Fruit fly (Drosophila melanogaster) whole organism, adult: ENCODE measurements around the gene Septin2.
A peak's percentile ranks its signal among the peaks of the same experiment; 100 is the strongest.

Experiments
- CG11617 ChIP-seq: fragments of 200-800 bp; sonication (Bioruptor generic); optimal IDR thresholded peaks from 2 replicates; lab custom pipeline; 2017; ENCODE audit warnings: mild to moderate bottlenecking, missing biosample characterization, missing genetic modification reagents, missing genetic modification characterization
- CG12768 ChIP-seq: fragments of 200-800 bp; sonication (Bioruptor generic); optimal IDR thresholded peaks from 2 replicates; lab custom pipeline; 2017; ENCODE audit warnings: missing biosample characterization, missing genetic modification characterization, mild to moderate bottlenecking, moderate library complexity, missing genetic modification reagents
- CG14711 ChIP-seq: fragments of 200-800 bp; sonication (Bioruptor generic); optimal IDR thresholded peaks from 2 replicates; lab custom pipeline; 2018; ENCODE audit warnings: missing biosample characterization, mild to moderate bottlenecking, missing genetic modification characterization, moderate library complexity
- CG1620 ChIP-seq: fragments of 200-800 bp; sonication (Bioruptor generic); optimal IDR thresholded peaks from 2 replicates; lab custom pipeline; 2016; ENCODE audit warnings: missing biosample characterization, missing genetic modification characterization
- CG33017 ChIP-seq: fragments of 200-800 bp; sonication (Bioruptor generic); optimal IDR thresholded peaks from 2 replicates; lab custom pipeline; 2018; ENCODE audit warnings: missing biosample characterization, mild to moderate bottlenecking, missing genetic modification characterization, moderate library complexity
- CG5204 ChIP-seq: fragments of 200-800 bp; sonication (Bioruptor generic); optimal IDR thresholded peaks from 2 replicates; lab custom pipeline; 2016; ENCODE audit warnings: missing biosample characterization, missing genetic modification characterization
- CG7045 ChIP-seq: fragments of 200-800 bp; sonication (Bioruptor generic); optimal IDR thresholded peaks from 2 replicates; lab custom pipeline; 2017; ENCODE audit warnings: missing biosample characterization, mild to moderate bottlenecking, missing genetic modification characterization
- CG7101 ChIP-seq: fragments of 200-800 bp; sonication (Bioruptor generic); optimal IDR thresholded peaks from 2 replicates; lab custom pipeline; 2018; ENCODE audit warnings: missing biosample characterization, mild to moderate bottlenecking, missing genetic modification characterization, moderate library complexity
- Clk ChIP-seq: fragments of 200-800 bp; sonication (Bioruptor generic); optimal IDR thresholded peaks from 2 replicates; lab custom pipeline; 2017; ENCODE audit warnings: missing biosample characterization, missing genetic modification characterization
- Crg-1 ChIP-seq: fragments of 200-800 bp; sonication (Bioruptor generic); optimal IDR thresholded peaks from 2 replicates; lab custom pipeline; 2016; ENCODE audit warnings: missing biosample characterization, missing genetic modification characterization
- Hr96 ChIP-seq: fragments of 200-800 bp; sonication (Bioruptor generic); optimal IDR thresholded peaks from 2 replicates; lab custom pipeline; 2016; ENCODE audit warnings: missing biosample characterization, missing genetic modification characterization
- Mnt ChIP-seq: fragments of 200-800 bp; sonication (Bioruptor generic); optimal IDR thresholded peaks from 2 replicates; lab custom pipeline; 2016; ENCODE audit warnings: missing biosample characterization, mild to moderate bottlenecking, missing genetic modification characterization
- bab1 ChIP-seq: fragments of 200-800 bp; sonication (Bioruptor generic); optimal IDR thresholded peaks from 3 replicates; lab custom pipeline; 2019; ENCODE audit warnings: missing biosample characterization, mild to moderate bottlenecking, missing genetic modification characterization, moderate library complexity
- cic ChIP-seq: fragments of 200-800 bp; sonication (Bioruptor generic); optimal IDR thresholded peaks from 2 replicates; lab custom pipeline; 2017; ENCODE audit warnings: missing biosample characterization, mild to moderate bottlenecking, missing genetic modification characterization, moderate library complexity
- cnc ChIP-seq, 2 experiments: fragments of >200 bp; optimal IDR thresholded peaks; 2 replicates each; lab custom pipeline; 2017
- kay ChIP-seq: fragments of 200-800 bp; sonication (Bioruptor generic); peaks from one replicate; lab custom pipeline; 2016; ENCODE audit warnings: missing biosample characterization, missing genetic modification characterization, borderline replicate concordance
- ovo ChIP-seq: fragments of 200-800 bp; sonication (Bioruptor generic); optimal IDR thresholded peaks from 2 replicates; lab custom pipeline; 2016; ENCODE audit warnings: missing biosample characterization, missing genetic modification characterization
- pad ChIP-seq: fragments of 200-800 bp; sonication (Bioruptor generic); optimal IDR thresholded peaks from 3 replicates; lab custom pipeline; 2017; ENCODE audit warnings: missing biosample characterization, missing genetic modification characterization, mild to moderate bottlenecking, moderate library complexity, missing genetic modification reagents
- tj ChIP-seq: fragments of 200-800 bp; sonication (Bioruptor generic); optimal IDR thresholded peaks from 3 replicates; lab custom pipeline; 2017; ENCODE audit warnings: missing biosample characterization, mild to moderate bottlenecking, missing genetic modification characterization, moderate library complexity
- toe ChIP-seq: fragments of 200-800 bp; sonication (Bioruptor generic); optimal IDR thresholded peaks from 2 replicates; lab custom pipeline; 2016; ENCODE audit warnings: missing biosample characterization, missing genetic modification characterization

Gene Septin2

DNA sequence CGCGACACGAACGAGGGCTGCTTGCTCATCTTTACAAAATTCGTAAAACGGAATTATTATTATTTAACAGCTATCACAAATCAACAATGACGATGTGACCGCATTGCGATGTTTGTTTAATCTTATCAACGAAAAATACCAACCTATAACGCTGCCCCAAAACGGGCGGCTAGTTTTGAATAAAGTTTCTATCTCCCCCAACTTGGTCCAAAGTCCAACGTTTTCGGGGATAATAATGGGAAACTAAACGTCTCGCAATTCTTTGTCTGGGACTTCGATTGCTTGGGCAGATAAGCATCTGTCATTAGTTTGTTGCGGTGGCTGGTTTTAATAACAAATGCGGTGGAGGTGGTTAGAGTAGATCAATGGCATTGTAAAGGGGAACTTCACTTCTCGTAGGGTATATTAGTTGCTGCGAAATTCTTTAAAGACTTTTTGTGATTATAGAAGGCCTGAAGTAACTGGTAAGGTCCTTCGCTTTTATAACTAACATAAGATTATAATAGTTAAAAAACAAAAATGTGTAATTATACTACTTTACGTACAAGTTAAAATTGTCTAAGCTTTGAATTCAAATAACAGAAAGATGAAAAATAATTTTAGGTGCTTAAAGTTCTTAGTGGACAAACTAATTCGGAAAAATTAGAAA lies 28.0 kb downstream of the Septin2 start, which contains the start of gene CG15922:
Gene CG15922, minus strand, starts transcription at position 262 of the 649 bp plus-strand sequence.
- TF ChIP-seq CG12768 (GFP tag; lab: Kevin White, UChicago) (peak; percentile 27), CG11617 (GFP tag; lab: Kevin White, UChicago) (peak; percentile 5), CG1620 (GFP tag; lab: Kevin White, UChicago) (peak; percentile 15), toe (GFP tag; lab: Kevin White, UChicago) (no peak), kay (peak; percentile 83), Hr96 (GFP tag; lab: Kevin White, UChicago) (peak; percentile 11)

DNA sequence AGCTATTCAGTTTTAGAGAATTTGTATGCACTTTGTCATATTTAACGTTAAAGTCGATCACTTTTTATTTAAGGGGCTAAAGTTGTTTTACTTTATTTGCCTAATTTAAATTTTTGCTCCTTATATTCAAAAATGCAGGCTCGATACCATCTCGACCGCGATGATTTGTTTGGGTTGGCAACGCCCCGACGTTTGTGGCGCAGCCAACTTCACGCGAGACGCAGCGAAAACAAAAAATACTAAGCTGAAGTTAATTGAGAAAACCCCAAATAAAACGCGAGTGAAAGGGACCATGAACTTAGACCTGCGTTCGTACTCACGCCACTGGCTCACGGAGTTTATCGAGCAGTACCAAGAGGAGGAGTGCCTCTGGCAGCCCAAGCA lies 30.1 kb downstream of the Septin2 start:
- TF ChIP-seq CG1620 (GFP tag; lab: Kevin White, UChicago) (peak; percentile 58), CG12768 (GFP tag; lab: Kevin White, UChicago) (peak; percentile 2), tj (GFP tag; lab: Kevin White, UChicago) (no peak), CG7101 (peak; percentile 40), Crg-1 (GFP tag; lab: Kevin White, UChicago) (no peak), CG5204 (no peak), Hr96 (GFP tag; lab: Kevin White, UChicago) (no peak), bab1 (GFP tag; lab: Kevin White, UChicago) (peak; percentile 8), CG33017 (tag; lab: Kevin White, UChicago) (no peak), CG7045 (GFP tag; lab: Kevin White, UChicago) (no peak), Mnt (no peak), CG11617 (GFP tag; lab: Kevin White, UChicago) (no peak), ovo (GFP tag; lab: Kevin White, UChicago) (no peak), cic (GFP tag; lab: Kevin White, UChicago) (no peak), pad (no peak), CG14711 (tag; lab: Kevin White, UChicago) (no peak), cnc (optimal IDR thresholded peaks at IDR 0.05; lab: Kevin White, UChicago) (no peak), Clk (GFP tag; lab: Kevin White, UChicago) (no peak), kay (no peak), toe (GFP tag; lab: Kevin White, UChicago) (no peak)

DNA sequence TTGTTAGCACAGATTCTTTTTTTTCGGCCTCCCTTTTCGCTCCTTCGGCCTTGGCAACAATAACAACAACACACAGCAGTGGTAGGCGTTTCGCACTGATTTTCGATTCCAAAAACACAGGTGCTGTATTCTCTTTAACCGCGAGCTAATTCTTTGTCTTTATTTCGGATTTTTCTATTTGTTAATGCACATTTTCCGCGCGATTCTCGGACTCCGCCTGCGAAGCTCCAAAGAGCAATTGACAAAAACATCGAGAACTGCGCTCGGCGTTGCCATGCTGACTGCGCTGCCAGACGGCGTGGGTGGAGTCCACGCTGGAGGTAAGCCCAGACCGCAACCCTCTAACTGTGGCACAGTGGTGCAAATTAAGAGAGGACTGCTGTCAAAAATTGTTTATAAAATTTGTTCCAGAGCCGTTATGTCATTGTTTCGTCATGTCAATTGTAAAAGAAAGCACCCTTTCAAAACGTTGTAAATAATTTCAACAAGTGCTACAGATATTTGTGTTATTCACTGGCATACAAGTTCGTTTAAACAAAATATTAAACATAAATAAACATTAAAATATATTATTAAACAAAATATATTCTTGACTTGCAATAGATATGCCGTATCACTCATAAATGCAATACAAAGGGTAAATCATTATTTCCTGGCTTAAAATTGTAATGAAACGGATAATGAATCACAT lies 30.6 kb downstream of the Septin2 start, which contains the start of the genes DPCoAC and CG5180:
Gene DPCoAC, minus strand, starts transcription at position 253 of the 691 bp plus-strand sequence.
Gene CG5180, plus strand, starts transcription at position 516 of the 691 bp plus-strand sequence.
- TF ChIP-seq Mnt (peak; percentile 70), CG7045 (GFP tag; lab: Kevin White, UChicago) (peak; percentile 51), cnc (optimal IDR thresholded peaks at IDR 0.05; lab: Kevin White, UChicago) (no peak), CG11617 (GFP tag; lab: Kevin White, UChicago) (peak; percentile 74), Clk (GFP tag; lab: Kevin White, UChicago) (peak; percentile 64), CG7101 (no peak), CG5204 (peak; percentile 71), CG33017 (tag; lab: Kevin White, UChicago) (peak; percentile 26), ovo (GFP tag; lab: Kevin White, UChicago) (peak; percentile 64), cic (GFP tag; lab: Kevin White, UChicago) (peak; percentile 66), CG1620 (GFP tag; lab: Kevin White, UChicago) (peak; percentile 70), kay (peak; percentile 2), toe (GFP tag; lab: Kevin White, UChicago) (peak; percentile 71), Crg-1 (GFP tag; lab: Kevin White, UChicago) (peak; percentile 41), CG14711 (tag; lab: Kevin White, UChicago) (no peak), Hr96 (GFP tag; lab: Kevin White, UChicago) (peak; percentile 38), pad (no peak), bab1 (GFP tag; lab: Kevin White, UChicago) (peak; percentile 44), CG12768 (GFP tag; lab: Kevin White, UChicago) (peak; percentile 47), tj (GFP tag; lab: Kevin White, UChicago) (peak; percentile 28)

DNA sequence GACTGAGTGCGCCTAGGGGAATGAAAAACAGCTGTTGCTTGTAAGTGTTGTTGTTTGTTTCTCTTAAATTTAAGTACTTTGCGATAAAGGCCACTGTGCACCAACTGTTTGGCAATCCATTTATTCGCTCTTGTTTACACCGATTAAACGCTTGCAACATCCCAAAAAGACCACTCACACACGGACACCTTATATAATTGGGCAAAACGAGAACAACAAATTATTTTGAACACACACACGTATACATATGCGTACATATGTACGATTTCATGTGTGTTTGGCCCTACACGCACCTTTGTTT lies 31.1 kb downstream of the Septin2 start:
- no peak for TF ChIP-seq Crg-1 (GFP tag; lab: Kevin White, UChicago)
- no peak for TF ChIP-seq Mnt
- no peak for TF ChIP-seq CG5204
- no peak for TF ChIP-seq ovo (GFP tag; lab: Kevin White, UChicago)
- TF ChIP-seq cnc (optimal IDR thresholded peaks at IDR 0.05; lab: Kevin White, UChicago): no peak
- no peak for TF ChIP-seq CG14711 (tag; lab: Kevin White, UChicago)
- TF ChIP-seq CG33017 (tag; lab: Kevin White, UChicago): no peak
- TF ChIP-seq CG7101: no peak
- no peak for TF ChIP-seq tj (GFP tag; lab: Kevin White, UChicago)
- no peak for TF ChIP-seq bab1 (GFP tag; lab: Kevin White, UChicago)
- TF ChIP-seq Clk (GFP tag; lab: Kevin White, UChicago): no peak
- TF ChIP-seq pad: no peak
- TF ChIP-seq Hr96 (GFP tag; lab: Kevin White, UChicago): no peak
- TF ChIP-seq CG11617 (GFP tag; lab: Kevin White, UChicago): no peak
- TF ChIP-seq CG1620 (GFP tag; lab: Kevin White, UChicago): no peak
- TF ChIP-seq CG7045 (GFP tag; lab: Kevin White, UChicago): no peak

DNA sequence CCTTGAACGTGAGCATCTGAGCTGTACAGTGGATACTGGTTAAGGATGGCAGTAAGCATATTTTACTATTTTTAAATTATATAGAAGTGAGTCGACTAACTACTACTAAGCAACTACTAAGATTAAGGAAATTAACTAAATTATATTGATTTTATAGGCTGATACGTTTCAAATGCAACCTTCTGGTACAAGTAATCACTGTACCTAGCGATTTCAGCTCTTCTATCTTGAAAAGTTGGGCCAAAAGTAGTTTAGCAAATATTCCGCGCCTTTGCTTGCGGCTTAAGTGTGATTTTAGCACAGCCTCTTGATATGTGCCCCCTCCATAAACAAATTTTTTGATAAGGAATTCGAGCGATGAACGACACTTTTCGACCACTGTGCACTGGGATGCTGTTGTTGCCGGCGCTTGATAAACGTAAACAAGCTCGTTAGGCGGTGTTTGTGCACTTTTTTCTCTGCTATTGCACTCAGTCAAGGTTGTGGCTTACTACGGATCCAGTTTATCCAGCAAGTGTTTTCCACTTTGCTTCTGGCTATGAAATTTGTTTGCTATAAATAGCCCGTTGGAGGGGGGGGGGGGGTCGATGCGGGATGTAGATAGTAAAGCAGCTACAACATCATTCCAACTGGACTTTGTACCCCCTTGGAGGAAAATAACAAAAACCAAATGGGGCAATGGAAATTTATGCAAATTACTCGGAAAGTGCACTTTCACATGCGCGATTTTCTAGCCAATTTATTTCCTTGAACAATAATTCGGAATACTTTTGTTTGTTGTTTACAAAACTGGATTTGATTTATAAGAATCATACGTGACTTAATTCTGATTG lies 31.7 kb downstream of the Septin2 start:
- TF ChIP-seq cnc (optimal IDR thresholded peaks at IDR 0.05; lab: Kevin White, UChicago) (peak in 1 of 2 experiments; percentile 23), CG11617 (GFP tag; lab: Kevin White, UChicago) (peak; percentile 81), CG1620 (GFP tag; lab: Kevin White, UChicago) (peak; percentile 54), CG12768 (GFP tag; lab: Kevin White, UChicago) (peak; percentile 88), CG5204 (peak; percentile 88), pad (peak; percentile 62), CG33017 (tag; lab: Kevin White, UChicago) (peak; percentile 91), CG14711 (tag; lab: Kevin White, UChicago) (peak; percentile 84), CG7045 (GFP tag; lab: Kevin White, UChicago) (peak; percentile 84), kay (peak; percentile 77), ovo (GFP tag; lab: Kevin White, UChicago) (peak; percentile 25), cic (GFP tag; lab: Kevin White, UChicago) (peak; percentile 90), CG7101 (peak; percentile 86), Mnt (no peak), Crg-1 (GFP tag; lab: Kevin White, UChicago) (peak; percentile 43), toe (GFP tag; lab: Kevin White, UChicago) (peak; percentile 55), bab1 (GFP tag; lab: Kevin White, UChicago) (no peak), Hr96 (GFP tag; lab: Kevin White, UChicago) (peak; percentile 70), tj (GFP tag; lab: Kevin White, UChicago) (peak; percentile 42), Clk (GFP tag; lab: Kevin White, UChicago) (peak; percentile 62)
